Fruit fly (Drosophila melanogaster) whole organism, embryonic: ENCODE results near the gene tws.

Source experiments
- Ada2b ChIP-seq: fragments of 200-800 bp; sonication (Bioruptor generic); IDR thresholded peaks from 2 replicates; pipeline ENCODE4 v1.3.6; 2022; ENCODE audit warnings: missing biosample characterization, missing genetic modification characterization
- Adf1 ChIP-seq: fragments of 200-800 bp; sonication (Bioruptor generic); IDR thresholded peaks from 2 replicates; pipeline ENCODE4 v1.3.6; 2022; ENCODE audit warnings: missing biosample characterization, missing genetic modification characterization
- Bdp1 ChIP-seq: fragments of 200-800 bp; sonication (Bioruptor generic); optimal IDR thresholded peaks from 3 replicates; lab custom pipeline; 2016; ENCODE audit warnings: missing biosample characterization, missing genetic modification characterization
- CG10274 ChIP-seq: fragments of 200-800 bp; sonication (Bioruptor generic); optimal IDR thresholded peaks from 3 replicates; lab custom pipeline; 2017; ENCODE audit warnings: missing biosample characterization, mild to moderate bottlenecking, missing genetic modification characterization
- CG11696 ChIP-seq: fragments of 200-800 bp; sonication (Bioruptor generic); IDR thresholded peaks from 2 replicates; pipeline ENCODE4 v1.3.6; 2022; ENCODE audit warnings: missing biosample characterization, missing genetic modification characterization
- CG12219 ChIP-seq: fragments of 200-800 bp; sonication (Bioruptor generic); optimal IDR thresholded peaks from 3 replicates; lab custom pipeline; 2018; ENCODE audit warnings: missing biosample characterization, mild to moderate bottlenecking, missing genetic modification characterization
- CG15011 ChIP-seq: fragments of 200-800 bp; sonication (Bioruptor generic); optimal IDR thresholded peaks from 3 replicates; lab custom pipeline; 2018; ENCODE audit warnings: missing biosample characterization, mild to moderate bottlenecking, missing genetic modification characterization
- CG15601 ChIP-seq: fragments of 200-800 bp; sonication (Bioruptor generic); optimal IDR thresholded peaks from 3 replicates; lab custom pipeline; 2019; ENCODE audit warnings: missing biosample characterization, mild to moderate bottlenecking, missing genetic modification characterization, moderate library complexity
- CG17359 ChIP-seq: fragments of 200-800 bp; sonication (Bioruptor generic); optimal IDR thresholded peaks from 3 replicates; lab custom pipeline; 2018; ENCODE audit warnings: missing biosample characterization, mild to moderate bottlenecking, missing genetic modification characterization, moderate library complexity
- CG17361 ChIP-seq: fragments of 200-800 bp; sonication (Bioruptor generic); IDR thresholded peaks from 3 replicates; pipeline ENCODE4 v1.3.6; 2022; ENCODE audit warnings: missing biosample characterization, missing genetic modification characterization
- CG3847 ChIP-seq: fragments of 200-800 bp; sonication (Bioruptor generic); IDR thresholded peaks from 2 replicates; pipeline ENCODE4 v1.3.6; 2022; ENCODE audit warnings: missing biosample characterization, missing genetic modification characterization
- CG4360 ChIP-seq: fragments of 200-800 bp; sonication (Bioruptor generic); IDR thresholded peaks from 2 replicates; pipeline ENCODE4 v1.3.6; 2022; ENCODE audit warnings: missing biosample characterization, missing genetic modification characterization
- CG4707 ChIP-seq: fragments of 200-800 bp; sonication (Bioruptor generic); optimal IDR thresholded peaks from 2 replicates; lab custom pipeline; 2018; ENCODE audit warnings: missing biosample characterization, mild to moderate bottlenecking, missing genetic modification characterization, moderate library complexity
- CG6689 ChIP-seq: fragments of 200-800 bp; sonication (Bioruptor generic); IDR thresholded peaks from 2 replicates; pipeline ENCODE4 v1.3.6; 2022; ENCODE audit warnings: missing biosample characterization, missing genetic modification characterization
- CG6854 ChIP-seq: fragments of 200-800 bp; sonication (Bioruptor generic); optimal IDR thresholded peaks from 3 replicates; lab custom pipeline; 2017; ENCODE audit warnings: missing biosample characterization, mild to moderate bottlenecking, missing genetic modification characterization
- CG7963 ChIP-seq: fragments of 200-800 bp; sonication (Bioruptor generic); IDR thresholded peaks from 3 replicates; pipeline ENCODE4 v1.3.6; 2022; ENCODE audit warnings: missing biosample characterization, missing genetic modification characterization; ENCODE audit not compliant: partially characterized antibody
- CG8089 ChIP-seq: fragments of 200-800 bp; sonication (Bioruptor generic); optimal IDR thresholded peaks from 3 replicates; lab custom pipeline; 2016; ENCODE audit warnings: missing biosample characterization, missing genetic modification characterization
- CG8478 ChIP-seq: fragments of >200 bp; optimal IDR thresholded peaks from 2 replicates; lab custom pipeline; 2018
- Dip2 ChIP-seq: fragments of 200-800 bp; sonication (Bioruptor generic); IDR thresholded peaks from 2 replicates; pipeline ENCODE4 v1.3.6; 2022; ENCODE audit warnings: missing biosample characterization, missing genetic modification characterization
- ERR ChIP-seq: fragments of 200-800 bp; sonication (Bioruptor generic); optimal IDR thresholded peaks from 2 replicates; lab custom pipeline; 2016; ENCODE audit warnings: missing biosample characterization, missing genetic modification characterization
- Eip74EF ChIP-seq, 2 experiments: fragments of 200-800 bp in 1 of 2; fragments of >200 bp in 1 of 2; sonication (Bioruptor generic) in 1 of 2; optimal IDR thresholded peaks; 2 replicates each; lab custom pipeline; 2017 to 2019; ENCODE audit warnings: missing biosample characterization in 2 of 2, missing genetic modification characterization in 2 of 2, mild to moderate bottlenecking in 1 of 2, moderate library complexity in 1 of 2
- Fer1 ChIP-seq: fragments of 200-800 bp; sonication (Bioruptor generic); optimal IDR thresholded peaks from 2 replicates; lab custom pipeline; 2017; ENCODE audit warnings: missing biosample characterization, mild to moderate bottlenecking, missing genetic modification characterization
- Gug ChIP-seq: fragments of 200-800 bp; sonication (Bioruptor generic); IDR thresholded peaks from 4 replicates; pipeline ENCODE4 v1.3.6; 2022; ENCODE audit warnings: missing biosample characterization, missing genetic modification characterization
- HLH3B ChIP-seq: fragments of 200-800 bp; sonication (Bioruptor generic); IDR thresholded peaks from 2 replicates; pipeline ENCODE4 v1.3.6; 2022; ENCODE audit warnings: missing biosample characterization, missing genetic modification characterization
- HLH54F ChIP-seq: fragments of 200-800 bp; sonication (Bioruptor generic); optimal IDR thresholded peaks from 3 replicates; lab custom pipeline; 2016; ENCODE audit warnings: missing biosample characterization, missing genetic modification characterization
- Hey ChIP-seq: fragments of 200-800 bp; sonication (Bioruptor generic); optimal IDR thresholded peaks from 3 replicates; lab custom pipeline; 2018; ENCODE audit warnings: missing biosample characterization, mild to moderate bottlenecking, missing genetic modification characterization
- Hr78 ChIP-seq, 2 experiments: fragments of 200-800 bp in 1 of 2; fragments of >200 bp in 1 of 2; sonication (Bioruptor generic) in 1 of 2; optimal IDR thresholded peaks; 2 replicates each; lab custom pipeline; 2017 to 2019; ENCODE audit warnings: missing biosample characterization in 2 of 2, missing genetic modification characterization in 2 of 2, mild to moderate bottlenecking in 1 of 2, moderate library complexity in 1 of 2
- NfI ChIP-seq: fragments of 200-800 bp; sonication (Bioruptor generic); optimal IDR thresholded peaks from 3 replicates; lab custom pipeline; 2018; ENCODE audit warnings: missing biosample characterization, mild to moderate bottlenecking, missing genetic modification characterization, moderate library complexity
- Trl ChIP-seq, 3 experiments: fragments of >200 bp in 2 of 3; fragments of 200-800 bp in 1 of 3; sonication (Bioruptor generic) in 1 of 3; optimal IDR thresholded peaks; 2 replicates in 1 of 3; 3 replicates in 2 of 3; lab custom pipeline; 2016 to 2017; ENCODE audit warnings: missing biosample characterization in 1 of 3, missing genetic modification characterization in 1 of 3
- bigmax ChIP-seq: fragments of 200-800 bp; sonication (Bioruptor generic); optimal IDR thresholded peaks from 2 replicates; lab custom pipeline; 2018; ENCODE audit warnings: missing biosample characterization, mild to moderate bottlenecking, missing genetic modification characterization
- cas ChIP-seq: fragments of 200-800 bp; sonication (Bioruptor generic); IDR thresholded peaks from 2 replicates; pipeline ENCODE4 v1.3.6; 2022; ENCODE audit warnings: missing biosample characterization, missing genetic modification characterization
- cato ChIP-seq: fragments of 200-800 bp; sonication (Bioruptor generic); optimal IDR thresholded peaks from 2 replicates; lab custom pipeline; 2016; ENCODE audit warnings: missing biosample characterization, missing genetic modification characterization, borderline replicate concordance
- chif ChIP-seq, 2 experiments: fragments of 200-800 bp; sonication (Bioruptor generic); optimal IDR thresholded peaks; 3 replicates each; lab custom pipeline; 2016; ENCODE audit warnings: missing biosample characterization in 2 of 2, missing genetic modification characterization in 2 of 2
- chinmo ChIP-seq: fragments of 200-800 bp; sonication (Bioruptor generic); IDR thresholded peaks from 4 replicates; pipeline ENCODE4 v1.3.6; 2022; ENCODE audit warnings: missing biosample characterization, missing genetic modification characterization; ENCODE audit not compliant: partially characterized antibody
- disco-r ChIP-seq: fragments of 200-800 bp; sonication (Bioruptor generic); optimal IDR thresholded peaks from 2 replicates; lab custom pipeline; 2016; ENCODE audit warnings: missing biosample characterization, missing genetic modification characterization
- dm ChIP-seq: fragments of 200-800 bp; sonication (Bioruptor generic); optimal IDR thresholded peaks from 3 replicates; lab custom pipeline; 2016; ENCODE audit warnings: missing biosample characterization, missing genetic modification characterization
- dmrt99B ChIP-seq: fragments of 200-800 bp; sonication (Bioruptor generic); optimal IDR thresholded peaks from 2 replicates; lab custom pipeline; 2018; ENCODE audit warnings: missing biosample characterization, mild to moderate bottlenecking, missing genetic modification characterization, moderate library complexity
- en ChIP-seq: fragments of 200-800 bp; sonication (Bioruptor generic); optimal IDR thresholded peaks from 2 replicates; lab custom pipeline; 2016; ENCODE audit warnings: missing biosample characterization, missing genetic modification characterization
- fd96Cb ChIP-seq: fragments of 200-800 bp; sonication (Bioruptor generic); optimal IDR thresholded peaks from 2 replicates; lab custom pipeline; 2018; ENCODE audit warnings: missing biosample characterization, mild to moderate bottlenecking, missing genetic modification characterization, moderate library complexity
- gcm2 ChIP-seq: fragments of 200-800 bp; sonication (Bioruptor generic); optimal IDR thresholded peaks from 2 replicates; lab custom pipeline; 2016; ENCODE audit warnings: missing biosample characterization, missing genetic modification characterization
- hkb ChIP-seq, 2 experiments: fragments of 200-800 bp in 1 of 2; fragments of >200 bp in 1 of 2; sonication (Bioruptor generic) in 1 of 2; IDR thresholded peaks in 1 of 2; optimal IDR thresholded peaks in 1 of 2; 2 replicates each; pipeline versions ENCODE4 v1.3.6 to Lab custom; 2017 to 2022; ENCODE audit warnings: missing biosample characterization in 1 of 2, missing genetic modification characterization in 1 of 2
- insv ChIP-seq, 2 experiments: fragments of 200-800 bp; sonication (Bioruptor generic); optimal IDR thresholded peaks; 3 replicates each; lab custom pipeline; 2016 to 2018; ENCODE audit warnings: missing biosample characterization in 2 of 2, missing genetic modification characterization in 2 of 2
- jumu ChIP-seq: fragments of 200-800 bp; sonication (Bioruptor generic); optimal IDR thresholded peaks from 3 replicates; lab custom pipeline; 2016; ENCODE audit warnings: missing biosample characterization, missing genetic modification characterization
- nom ChIP-seq: fragments of 200-800 bp; sonication (Bioruptor generic); optimal IDR thresholded peaks from 2 replicates; lab custom pipeline; 2017; ENCODE audit warnings: missing biosample characterization, missing genetic modification characterization, mild to moderate bottlenecking, moderate library complexity, missing genetic modification reagents
- ranshi ChIP-seq: fragments of 200-800 bp; sonication (Bioruptor generic); IDR thresholded peaks from 2 replicates; pipeline ENCODE4 v1.3.6; 2022; ENCODE audit warnings: missing biosample characterization, missing genetic modification characterization
- repo ChIP-seq: fragments of 200-800 bp; sonication (Bioruptor generic); optimal IDR thresholded peaks from 2 replicates; lab custom pipeline; 2016; ENCODE audit warnings: missing biosample characterization, missing genetic modification characterization
- seq ChIP-seq: fragments of 200-800 bp; sonication (Bioruptor generic); IDR thresholded peaks from 2 replicates; pipeline ENCODE4 v1.3.6; 2022; ENCODE audit warnings: missing biosample characterization, missing genetic modification characterization
- sisA ChIP-seq: fragments of 200-800 bp; sonication (Bioruptor generic); IDR thresholded peaks from 2 replicates; pipeline ENCODE4 v1.3.6; 2022; ENCODE audit warnings: missing biosample characterization, missing genetic modification characterization
- trh ChIP-seq: fragments of 200-800 bp; sonication (Bioruptor generic); optimal IDR thresholded peaks from 2 replicates; lab custom pipeline; 2016; ENCODE audit warnings: missing biosample characterization, missing genetic modification characterization
- tx ChIP-seq: fragments of 200-800 bp; sonication (Bioruptor generic); optimal IDR thresholded peaks from 2 replicates; lab custom pipeline; 2016; ENCODE audit warnings: missing biosample characterization, missing genetic modification characterization
- vfl ChIP-seq: fragments of 200-800 bp; sonication (Bioruptor generic); optimal IDR thresholded peaks from 2 replicates; lab custom pipeline; 2016; ENCODE audit warnings: missing biosample characterization, missing genetic modification characterization

Gene tws

DNA sequence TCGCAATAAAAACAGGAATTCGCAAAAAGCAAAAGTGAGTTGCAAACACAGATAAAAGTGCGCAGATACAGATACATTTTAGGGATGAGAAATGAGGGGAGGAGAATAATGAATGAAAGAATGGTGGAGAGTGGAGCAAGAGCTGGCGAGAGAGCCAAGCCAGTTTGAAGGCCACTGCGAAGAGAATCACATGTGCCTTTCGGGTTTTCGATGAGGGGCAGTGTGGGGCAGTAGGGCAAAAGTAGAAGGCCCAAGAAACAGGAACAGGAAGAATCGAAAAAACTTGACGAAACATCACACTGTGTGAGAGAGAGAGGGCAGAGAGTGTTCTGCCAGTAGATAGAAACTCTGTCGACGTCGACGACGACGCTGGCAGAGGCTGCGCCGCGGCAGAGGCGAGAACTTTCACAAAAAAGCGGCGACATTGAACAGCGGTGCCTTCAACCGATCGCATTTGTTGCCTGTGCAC, 55.4 kb downstream of the tws start:
- TF ChIP-seq fd96Cb (tag; lab: Kevin White, UChicago): no peak
- TF ChIP-seq Eip74EF (GFP tag; optimal IDR thresholded peaks at IDR 0.05; lab: Kevin White, UChicago): no peak
- no peak for TF ChIP-seq CG6689 (GFP tag; lab: Robert Waterston, UW)
- no peak for TF ChIP-seq cas (GFP tag; lab: Robert Waterston, UW)
- no peak for TF ChIP-seq gcm2 (GFP tag; lab: Kevin White, UChicago)
- TF ChIP-seq chif (GFP tag; optimal IDR thresholded peaks at IDR 0.05; lab: Kevin White, UChicago): no peak
- no peak for TF ChIP-seq Bdp1
- no peak for TF ChIP-seq HLH54F (GFP tag; lab: Kevin White, UChicago)
- 0 out of 4 replicates have a peak, but pooled peaks have one; percentile 51 for TF ChIP-seq chinmo
- TF ChIP-seq tx (GFP tag; lab: Kevin White, UChicago): no peak
- no peak for TF ChIP-seq CG10274 (GFP tag; lab: Kevin White, UChicago)
- no peak for TF ChIP-seq NfI
- no peak for TF ChIP-seq Hr78 (GFP tag; optimal IDR thresholded peaks at IDR 0.05; lab: Kevin White, UChicago)
- TF ChIP-seq nom (GFP tag; lab: Kevin White, UChicago): peak; percentile 29
- no peak for TF ChIP-seq ERR (GFP tag; lab: Kevin White, UChicago)
- no peak for TF ChIP-seq vfl
- no peak for TF ChIP-seq repo (GFP tag; lab: Kevin White, UChicago)
- no peak for TF ChIP-seq insv (GFP tag; optimal IDR thresholded peaks at IDR 0.05; lab: Kevin White, UChicago)
- TF ChIP-seq CG4707 (GFP tag; lab: Kevin White, UChicago): no peak
- TF ChIP-seq CG11696 (GFP tag; lab: Robert Waterston, UW): no peak
- TF ChIP-seq cato (GFP tag; lab: Kevin White, UChicago): no peak
- TF ChIP-seq jumu (GFP tag; lab: Kevin White, UChicago): no peak
- TF ChIP-seq Dip2 (GFP tag; lab: Robert Waterston, UW): no peak
- TF ChIP-seq CG17361 (GFP tag; lab: Robert Waterston, UW): no peak
- no peak for TF ChIP-seq CG6854 (GFP tag; lab: Kevin White, UChicago)
- TF ChIP-seq sisA (GFP tag; lab: Robert Waterston, UW): no peak
- no peak for TF ChIP-seq bigmax (GFP tag; lab: Kevin White, UChicago)
- TF ChIP-seq Ada2b (GFP tag; lab: Robert Waterston, UW): no peak
- TF ChIP-seq hkb (optimal IDR thresholded peaks at IDR 0.05; lab: Kevin White, UChicago): no peak
- TF ChIP-seq hkb (GFP tag; IDR thresholded peaks at IDR 0.05; lab: Robert Waterston, UW): no peak
- no peak for TF ChIP-seq seq (GFP tag; lab: Robert Waterston, UW)
- no peak for TF ChIP-seq CG12219 (GFP tag; lab: Kevin White, UChicago)
- no peak for TF ChIP-seq dmrt99B (tag; lab: Kevin White, UChicago)
- TF ChIP-seq ranshi (GFP tag; lab: Robert Waterston, UW): no peak
- no peak for TF ChIP-seq CG17359 (tag; lab: Kevin White, UChicago)
- no peak for TF ChIP-seq CG8089 (GFP tag; lab: Kevin White, UChicago)
- no peak for TF ChIP-seq Fer1 (GFP tag; lab: Kevin White, UChicago)
- TF ChIP-seq en (GFP tag; lab: Kevin White, UChicago): no peak
- TF ChIP-seq disco-r (GFP tag; lab: Kevin White, UChicago): no peak
- no peak for TF ChIP-seq Gug (GFP tag; lab: Robert Waterston, UW)
- no peak for TF ChIP-seq CG15011 (GFP tag; lab: Kevin White, UChicago)
- TF ChIP-seq Hey: no peak
- no peak for TF ChIP-seq CG4360 (GFP tag; lab: Robert Waterston, UW)
- TF ChIP-seq trh: no peak
- TF ChIP-seq CG7963 (GFP tag; lab: Robert Waterston, UW): no peak
- peak; percentile 89 for TF ChIP-seq Adf1 (GFP tag; lab: Robert Waterston, UW)
- TF ChIP-seq CG15601 (tag; lab: Kevin White, UChicago): peak; percentile 72
- no peak for TF ChIP-seq HLH3B
- TF ChIP-seq CG8478 (lab: Kevin White, UChicago): no peak
- TF ChIP-seq dm (GFP tag; lab: Kevin White, UChicago): no peak
- peak; percentile 46 to 68 for TF ChIP-seq Trl (optimal IDR thresholded peaks at IDR 0.05; lab: Kevin White, UChicago)
- TF ChIP-seq Trl (GFP tag; optimal IDR thresholded peaks at IDR 0.05; lab: Kevin White, UChicago): no peak
- TF ChIP-seq CG3847: no peak
